Fruit fly (Drosophila melanogaster): ENCODE data around the gene CG4592.

Gene CG4592

dm6 chr2L:9908468-9908967 lies 12.9 kb upstream of the CG4592 start, which contains the start of gene CG13124 (continued):
- no peak for TF ChIP-seq C15 (GFP tag; IDR thresholded peaks at IDR 0.05)
- no peak for TF ChIP-seq CG1603 (tag; optimal IDR thresholded peaks at IDR 0.05)
- peak; percentile 0 for TF ChIP-seq ind (GFP tag; optimal IDR thresholded peaks at IDR 0.05)
- TF ChIP-seq CG12219 (GFP tag; optimal IDR thresholded peaks at IDR 0.05) = peak; percentile 36
- TF ChIP-seq CG34224 (GFP tag; IDR thresholded peaks at IDR 0.05; ENCODE audit: partially characterized antibody) = no peak; the same call in 2 of the 3 replicates
- peak; percentile 22 for TF ChIP-seq CG13624 (GFP tag; optimal IDR thresholded peaks at IDR 0.05)
- TF ChIP-seq CG3995 (GFP tag; optimal IDR thresholded peaks at IDR 0.05) = peak; percentile 22
- no peak for TF ChIP-seq tup (GFP tag; optimal IDR thresholded peaks at IDR 0.05)
- no peak for TF ChIP-seq CG10462 (GFP tag; optimal IDR thresholded peaks at IDR 0.05)
- TF ChIP-seq chm (GFP tag; IDR thresholded peaks at IDR 0.05) = peak; percentile 57; the same call in 1 of the 2 replicates
- no peak for TF ChIP-seq CG18764 (GFP tag; optimal IDR thresholded peaks at IDR 0.05)
- TF ChIP-seq MBD-R2 (GFP tag; IDR thresholded peaks at IDR 0.05) = no peak
- TF ChIP-seq CG13123 (GFP tag; optimal IDR thresholded peaks at IDR 0.05) = no peak
- TF ChIP-seq gsb-n (tag; optimal IDR thresholded peaks at IDR 0.05) = no peak
- TF ChIP-seq CG17568 (GFP tag; optimal IDR thresholded peaks at IDR 0.05) = peak; percentile 50
- TF ChIP-seq fd102C (GFP tag; optimal IDR thresholded peaks at IDR 0.05) = no peak
- peak; percentile 25; the same call in 1 of the 2 replicates for TF ChIP-seq NFAT (GFP tag; IDR thresholded peaks at IDR 0.05)
- TF ChIP-seq Taf1 (GFP tag; IDR thresholded peaks at IDR 0.05) = no peak
- no peak for TF ChIP-seq CG7963 (GFP tag; IDR thresholded peaks at IDR 0.05; ENCODE audit: partially characterized antibody)
- peak; percentile 55 for TF ChIP-seq Hmr (GFP tag; optimal IDR thresholded peaks at IDR 0.05)
- no peak for TF ChIP-seq eve (GFP tag; optimal IDR thresholded peaks at IDR 0.05)
- no peak for TF ChIP-seq CG6254 (GFP tag; optimal IDR thresholded peaks at IDR 0.05)
- no peak for TF ChIP-seq inv (GFP tag; IDR thresholded peaks at IDR 0.05; ENCODE audit: partially characterized antibody)
- no peak for TF ChIP-seq btn (GFP tag; optimal IDR thresholded peaks at IDR 0.05)
- TF ChIP-seq CG31365 (tag; optimal IDR thresholded peaks at IDR 0.05) = peak; percentile 40
- TF ChIP-seq Mes4 (GFP tag; optimal IDR thresholded peaks at IDR 0.05) = no peak
- TF ChIP-seq CG9609 (GFP tag; optimal IDR thresholded peaks at IDR 0.05) = no peak
- TF ChIP-seq slbo (GFP tag; IDR thresholded peaks at IDR 0.05) = peak; percentile 49; the same call in 1 of the 2 replicates
- TF ChIP-seq grau (tag; optimal IDR thresholded peaks at IDR 0.05) = peak; percentile 32
- peak; percentile 4 for TF ChIP-seq Sox102F (GFP tag; optimal IDR thresholded peaks at IDR 0.05)
- no peak for TF ChIP-seq GATAe (GFP tag; conservative IDR thresholded peaks at IDR 0.05)
- no peak for TF ChIP-seq CG7556 (GFP tag; optimal IDR thresholded peaks at IDR 0.05)
- TF ChIP-seq CG1024 (GFP tag; IDR thresholded peaks at IDR 0.05) = no peak
- no peak for TF ChIP-seq bigmax (GFP tag; optimal IDR thresholded peaks at IDR 0.05)
- no peak for TF ChIP-seq sc (optimal IDR thresholded peaks at IDR 0.05)
- TF ChIP-seq sc (GFP tag; optimal IDR thresholded peaks at IDR 0.05) = no peak
- TF ChIP-seq CG7839 (tag; optimal IDR thresholded peaks at IDR 0.05) = peak; percentile 24
- TF ChIP-seq CG11247 (GFP tag; IDR thresholded peaks at IDR 0.05) = no peak
- TF ChIP-seq amos (GFP tag; IDR thresholded peaks at IDR 0.05; ENCODE audit: partially characterized antibody) = no peak
- no peak for TF ChIP-seq trh (GFP tag; optimal IDR thresholded peaks at IDR 0.05)
- no peak for TF ChIP-seq slp2 (GFP tag; optimal IDR thresholded peaks at IDR 0.05)
- no peak for TF ChIP-seq NK7.1 (GFP tag; optimal IDR thresholded peaks at IDR 0.05)
- TF ChIP-seq NC2α (GFP tag; optimal IDR thresholded peaks at IDR 0.05) = no peak
- TF ChIP-seq unpg (GFP tag; optimal IDR thresholded peaks at IDR 0.05) = peak; percentile 32
- TF ChIP-seq slou (GFP tag; optimal IDR thresholded peaks at IDR 0.05) = no peak
- no peak for TF ChIP-seq Myb (GFP tag; optimal IDR thresholded peaks at IDR 0.05)
- TF ChIP-seq CG7786 (GFP tag; optimal IDR thresholded peaks at IDR 0.05) = no peak
- no peak for TF ChIP-seq zfh1 (GFP tag; IDR thresholded peaks at IDR 0.05)
- no peak for TF ChIP-seq scrt (GFP tag; optimal IDR thresholded peaks at IDR 0.05)
- no peak for TF ChIP-seq hb (GFP tag; IDR thresholded peaks at IDR 0.05; ENCODE audit: partially characterized antibody)
- no peak for TF ChIP-seq CG4328 (GFP tag; optimal IDR thresholded peaks at IDR 0.05)
